Fruit fly (Drosophila melanogaster) whole organism, embryonic: Measurements from ENCODE around the gene Enoph.

Experiments
- B-H2 ChIP-seq: fragments of 200-800 bp; sonication (Bioruptor generic); optimal IDR thresholded peaks from 2 replicates; lab custom pipeline; 2018; ENCODE audit warnings: missing biosample characterization, mild to moderate bottlenecking, missing genetic modification characterization
- BtbVII ChIP-seq: fragments of 200-800 bp; sonication (Bioruptor generic); optimal IDR thresholded peaks from 3 replicates; lab custom pipeline; 2017; ENCODE audit warnings: missing biosample characterization, mild to moderate bottlenecking, missing genetic modification characterization
- CG10565 ChIP-seq: fragments of 200-800 bp; sonication (Bioruptor generic); optimal IDR thresholded peaks from 3 replicates; lab custom pipeline; 2016; ENCODE audit warnings: missing biosample characterization, mild to moderate bottlenecking, missing genetic modification characterization
- CG15601 ChIP-seq: fragments of 200-800 bp; sonication (Bioruptor generic); optimal IDR thresholded peaks from 3 replicates; lab custom pipeline; 2019; ENCODE audit warnings: missing biosample characterization, mild to moderate bottlenecking, missing genetic modification characterization, moderate library complexity
- CG17361 ChIP-seq: fragments of 200-800 bp; sonication (Bioruptor generic); IDR thresholded peaks from 3 replicates; pipeline ENCODE4 v1.3.6; 2022; ENCODE audit warnings: missing biosample characterization, missing genetic modification characterization
- CG1792 ChIP-seq: fragments of 200-800 bp; sonication (Bioruptor generic); optimal IDR thresholded peaks from 2 replicates; lab custom pipeline; 2016; ENCODE audit warnings: missing biosample characterization, missing genetic modification characterization
- CG1832 ChIP-seq: fragments of 200-800 bp; sonication (Bioruptor generic); optimal IDR thresholded peaks from 2 replicates; lab custom pipeline; 2017; ENCODE audit warnings: missing biosample characterization, mild to moderate bottlenecking, missing genetic modification characterization, inconsistent platforms
- CG2116 ChIP-seq: fragments of 200-800 bp; sonication (Bioruptor generic); optimal IDR thresholded peaks from 3 replicates; lab custom pipeline; 2018; ENCODE audit warnings: missing biosample characterization, mild to moderate bottlenecking, missing genetic modification characterization
- CG2129 ChIP-seq: fragments of 200-800 bp; sonication (Bioruptor generic); IDR thresholded peaks from 2 replicates; pipeline ENCODE4 v1.3.6; 2022; ENCODE audit warnings: missing biosample characterization, missing genetic modification characterization; ENCODE audit not compliant: partially characterized antibody
- CG34224 ChIP-seq: fragments of 200-800 bp; sonication (Bioruptor generic); IDR thresholded peaks from 3 replicates; pipeline ENCODE4 v1.3.6; 2022; ENCODE audit warnings: missing biosample characterization, missing genetic modification characterization; ENCODE audit not compliant: partially characterized antibody
- CG42726 ChIP-seq: fragments of 200-800 bp; sonication (Bioruptor generic); IDR thresholded peaks from 2 replicates; pipeline ENCODE4 v1.3.6; 2022; ENCODE audit warnings: missing biosample characterization, missing genetic modification characterization; ENCODE audit not compliant: partially characterized antibody
- CG5245 ChIP-seq: fragments of 200-800 bp; sonication (Bioruptor generic); optimal IDR thresholded peaks from 3 replicates; lab custom pipeline; 2016; ENCODE audit warnings: missing biosample characterization, missing genetic modification characterization
- CG6175 ChIP-seq: fragments of 200-800 bp; sonication (Bioruptor generic); IDR thresholded peaks from 3 replicates; pipeline ENCODE4 v1.3.6; 2022; ENCODE audit warnings: missing biosample characterization, missing genetic modification characterization
- CG7839 ChIP-seq: fragments of 200-800 bp; sonication (Bioruptor generic); optimal IDR thresholded peaks from 3 replicates; lab custom pipeline; 2018; ENCODE audit warnings: missing biosample characterization, mild to moderate bottlenecking, missing genetic modification characterization, moderate library complexity
- Dip2 ChIP-seq: fragments of 200-800 bp; sonication (Bioruptor generic); IDR thresholded peaks from 2 replicates; pipeline ENCODE4 v1.3.6; 2022; ENCODE audit warnings: missing biosample characterization, missing genetic modification characterization
- Doc2 ChIP-seq: fragments of 200-800 bp; sonication (Bioruptor generic); IDR thresholded peaks from 2 replicates; pipeline ENCODE4 v1.3.6; 2022; ENCODE audit warnings: missing biosample characterization, missing genetic modification characterization
- E2f2 ChIP-seq: fragments of 200-800 bp; sonication (Bioruptor generic); IDR thresholded peaks from 2 replicates; pipeline ENCODE4 v1.3.6; 2022; ENCODE audit warnings: missing biosample characterization, missing genetic modification characterization
- Ets65A ChIP-seq: fragments of 200-800 bp; sonication (Bioruptor generic); peaks from one replicate; lab custom pipeline; 2016; ENCODE audit warnings: missing biosample characterization, missing genetic modification characterization
- Ets97D ChIP-seq: fragments of 200-800 bp; sonication (Bioruptor generic); optimal IDR thresholded peaks from 3 replicates; lab custom pipeline; 2016; ENCODE audit warnings: missing biosample characterization, missing genetic modification characterization
- Hr3 ChIP-seq: fragments of 200-800 bp; sonication (Bioruptor generic); optimal IDR thresholded peaks from 3 replicates; lab custom pipeline; 2016; ENCODE audit warnings: missing biosample characterization, missing genetic modification characterization
- Hr39 ChIP-seq: fragments of >200 bp; optimal IDR thresholded peaks from 2 replicates; lab custom pipeline; 2017
- Hr51 ChIP-seq, 2 experiments: fragments of 200-800 bp; sonication (Bioruptor generic); optimal IDR thresholded peaks; 2 replicates in 1 of 2; 3 replicates in 1 of 2; lab custom pipeline; 2016 to 2018; ENCODE audit warnings: missing biosample characterization in 2 of 2, missing genetic modification characterization in 2 of 2, mild to moderate bottlenecking in 1 of 2, moderate library complexity in 1 of 2
- MBD-R2 ChIP-seq: fragments of 200-800 bp; sonication (Bioruptor generic); IDR thresholded peaks from 2 replicates; pipeline ENCODE4 v1.3.6; 2022; ENCODE audit warnings: missing biosample characterization, missing genetic modification characterization
- Max ChIP-seq: fragments of 200-800 bp; sonication (Bioruptor generic); optimal IDR thresholded peaks from 2 replicates; lab custom pipeline; 2016; ENCODE audit warnings: missing biosample characterization, mild to moderate bottlenecking, missing genetic modification characterization
- Mes4 ChIP-seq: fragments of 200-800 bp; sonication (Bioruptor generic); optimal IDR thresholded peaks from 2 replicates; lab custom pipeline; 2016; ENCODE audit warnings: missing biosample characterization, missing genetic modification characterization
- NK7.1 ChIP-seq: fragments of 200-800 bp; sonication (Bioruptor generic); optimal IDR thresholded peaks from 3 replicates; lab custom pipeline; 2016; ENCODE audit warnings: missing biosample characterization, missing genetic modification characterization
- Nf-YA ChIP-seq: fragments of 200-800 bp; sonication (Bioruptor generic); IDR thresholded peaks from 2 replicates; pipeline ENCODE4 v1.3.6; 2022; ENCODE audit warnings: missing biosample characterization, missing genetic modification characterization
- Optix ChIP-seq: fragments of 200-800 bp; sonication (Bioruptor generic); IDR thresholded peaks from 3 replicates; pipeline ENCODE4 v1.3.6; 2022; ENCODE audit warnings: missing biosample characterization, missing genetic modification characterization
- Poxn ChIP-seq: fragments of 200-800 bp; sonication (Bioruptor generic); IDR thresholded peaks from 2 replicates; pipeline ENCODE4 v1.3.6; 2022; ENCODE audit warnings: missing biosample characterization, missing genetic modification characterization
- Ptx1 ChIP-seq: fragments of 200-800 bp; sonication (Bioruptor generic); IDR thresholded peaks from 2 replicates; pipeline ENCODE4 v1.3.6; 2022; ENCODE audit warnings: missing biosample characterization, missing genetic modification characterization
- Rfx ChIP-seq: fragments of 200-800 bp; sonication (Bioruptor generic); IDR thresholded peaks from 2 replicates; pipeline ENCODE4 v1.3.6; 2022; ENCODE audit warnings: missing biosample characterization, missing genetic modification characterization
- Side ChIP-seq: fragments of 200-800 bp; sonication (Bioruptor generic); optimal IDR thresholded peaks from 2 replicates; lab custom pipeline; 2016; ENCODE audit warnings: missing biosample characterization, missing genetic modification characterization
- ac ChIP-seq: fragments of 200-800 bp; sonication (Bioruptor generic); optimal IDR thresholded peaks from 3 replicates; lab custom pipeline; 2017; ENCODE audit warnings: missing biosample characterization, mild to moderate bottlenecking, missing genetic modification characterization
- bsh ChIP-seq, 2 experiments: fragments of 200-800 bp; sonication (Bioruptor generic); optimal IDR thresholded peaks; 2 replicates each; lab custom pipeline; 2017 to 2018; ENCODE audit warnings: mild to moderate bottlenecking in 2 of 2, missing biosample characterization in 2 of 2, missing genetic modification characterization in 2 of 2, moderate library complexity in 1 of 2
- chinmo ChIP-seq: fragments of 200-800 bp; sonication (Bioruptor generic); IDR thresholded peaks from 4 replicates; pipeline ENCODE4 v1.3.6; 2022; ENCODE audit warnings: missing biosample characterization, missing genetic modification characterization; ENCODE audit not compliant: partially characterized antibody
- corto ChIP-seq: fragments of 200-800 bp; sonication (Bioruptor generic); optimal IDR thresholded peaks from 2 replicates; lab custom pipeline; 2016; ENCODE audit warnings: missing biosample characterization, mild to moderate bottlenecking, missing genetic modification characterization, moderate library complexity
- crc ChIP-seq: fragments of 200-800 bp; sonication (Bioruptor generic); optimal IDR thresholded peaks from 2 replicates; lab custom pipeline; 2016; ENCODE audit warnings: missing biosample characterization, missing genetic modification characterization
- cwo ChIP-seq: fragments of 200-800 bp; sonication (Bioruptor generic); optimal IDR thresholded peaks from 3 replicates; lab custom pipeline; 2017; ENCODE audit warnings: missing biosample characterization, missing genetic modification characterization, mild to moderate bottlenecking, moderate library complexity, missing genetic modification reagents
- emc ChIP-seq: fragments of 200-800 bp; sonication (Bioruptor generic); optimal IDR thresholded peaks from 2 replicates; lab custom pipeline; 2016; ENCODE audit warnings: missing biosample characterization, missing genetic modification characterization
- jumu ChIP-seq: fragments of 200-800 bp; sonication (Bioruptor generic); optimal IDR thresholded peaks from 3 replicates; lab custom pipeline; 2016; ENCODE audit warnings: missing biosample characterization, missing genetic modification characterization
- mam ChIP-seq: fragments of 200-800 bp; sonication (Bioruptor generic); optimal IDR thresholded peaks from 3 replicates; lab custom pipeline; 2016; ENCODE audit warnings: missing biosample characterization, missing genetic modification characterization
- mirr ChIP-seq: fragments of 200-800 bp; sonication (Bioruptor generic); optimal IDR thresholded peaks from 3 replicates; lab custom pipeline; 2018; ENCODE audit warnings: missing biosample characterization, mild to moderate bottlenecking, missing genetic modification characterization
- p53 ChIP-seq: fragments of 200-800 bp; sonication (Bioruptor generic); optimal IDR thresholded peaks from 2 replicates; lab custom pipeline; 2016; ENCODE audit warnings: missing biosample characterization, missing genetic modification characterization
- pan ChIP-seq, 4 experiments: fragments of >200 bp in 3 of 4; fragments of 200-800 bp in 1 of 4; sonication (Bioruptor generic) in 1 of 4; optimal IDR thresholded peaks in 3 of 4; IDR thresholded peaks in 1 of 4; 2 replicates each; pipeline versions ENCODE4 v1.3.6 to Lab custom; 2017 to 2022; ENCODE audit warnings: missing biosample characterization in 2 of 4, missing genetic modification characterization in 2 of 4, mixed read lengths in 1 of 4
- prd ChIP-seq, 3 experiments: fragments of >200 bp in 2 of 3; fragments of 200-800 bp in 1 of 3; sonication (Bioruptor generic) in 1 of 3; optimal IDR thresholded peaks in 2 of 3; IDR thresholded peaks in 1 of 3; 2 replicates in 2 of 3; 3 replicates in 1 of 3; pipeline versions ENCODE4 v1.3.6 to Lab custom; 2017 to 2022; ENCODE audit warnings: missing biosample characterization in 1 of 3, missing genetic modification characterization in 1 of 3
- repo ChIP-seq: fragments of 200-800 bp; sonication (Bioruptor generic); optimal IDR thresholded peaks from 2 replicates; lab custom pipeline; 2016; ENCODE audit warnings: missing biosample characterization, missing genetic modification characterization
- seq ChIP-seq: fragments of 200-800 bp; sonication (Bioruptor generic); IDR thresholded peaks from 2 replicates; pipeline ENCODE4 v1.3.6; 2022; ENCODE audit warnings: missing biosample characterization, missing genetic modification characterization
- sob ChIP-seq: fragments of 200-800 bp; sonication (Bioruptor generic); IDR thresholded peaks from 2 replicates; pipeline ENCODE4 v1.3.6; 2022; ENCODE audit warnings: missing biosample characterization, missing genetic modification characterization
- z ChIP-seq: fragments of 200-800 bp; sonication (Bioruptor generic); IDR thresholded peaks from 3 replicates; pipeline ENCODE4 v1.3.6; 2022; ENCODE audit warnings: missing biosample characterization, missing genetic modification characterization

The Enoph gene

dm6 chr3R:5286918-5287636 lies 30.6 kb upstream of the Enoph start (continued):
- TF ChIP-seq CG15601 (tag; lab: Kevin White, UChicago), result no peak
- TF ChIP-seq Doc2 (GFP tag; lab: Robert Waterston, UW), result no peak
- TF ChIP-seq Rfx, result no peak
- TF ChIP-seq CG42726 (GFP tag; lab: Robert Waterston, UW), result no peak
- TF ChIP-seq Ptx1 (GFP tag; lab: Robert Waterston, UW), result no peak
- peak; percentile 77; the same call in 2 of the 3 replicates for TF ChIP-seq CG6175 (GFP tag; lab: Robert Waterston, UW)
- TF ChIP-seq Hr51 (GFP tag; optimal IDR thresholded peaks at IDR 0.05; lab: Kevin White, UChicago), result no peak
- TF ChIP-seq CG5245 (GFP tag; lab: Kevin White, UChicago), result no peak
- no peak for TF ChIP-seq CG17361 (GFP tag; lab: Robert Waterston, UW)
- TF ChIP-seq corto, result no peak
- TF ChIP-seq mirr (GFP tag; lab: Kevin White, UChicago), result no peak
- TF ChIP-seq Hr39 (lab: Kevin White, UChicago), result no peak
- peak; percentile 10 for TF ChIP-seq Max
- TF ChIP-seq Side (GFP tag; lab: Kevin White, UChicago), result peak; percentile 2
- TF ChIP-seq pan (optimal IDR thresholded peaks at IDR 0.05; lab: Kevin White, UChicago), result no peak
- TF ChIP-seq pan (GFP tag; optimal IDR thresholded peaks at IDR 0.05 in 1 of 2, IDR thresholded peaks at IDR 0.05 in 1 of 2), result peak in 1 of 2 experiments; percentile 40
- no peak for TF ChIP-seq mam (GFP tag; lab: Kevin White, UChicago)
- TF ChIP-seq BtbVII (GFP tag; lab: Kevin White, UChicago), result no peak
- TF ChIP-seq Optix (GFP tag; lab: Robert Waterston, UW), result no peak
- TF ChIP-seq crc (GFP tag; lab: Kevin White, UChicago), result no peak
- no peak for TF ChIP-seq CG1832
- no peak for TF ChIP-seq Poxn (GFP tag; lab: Robert Waterston, UW)
- TF ChIP-seq CG1792 (GFP tag; lab: Kevin White, UChicago), result no peak
- TF ChIP-seq Nf-YA (GFP tag; lab: Robert Waterston, UW), result 0 out of 2 replicates have a peak, but pooled peaks have one; percentile 7
- TF ChIP-seq Hr3, result no peak
- no peak for TF ChIP-seq Dip2 (GFP tag; lab: Robert Waterston, UW)
- TF ChIP-seq repo (GFP tag; lab: Kevin White, UChicago), result no peak
- TF ChIP-seq CG2129 (GFP tag; lab: Robert Waterston, UW), result no peak
- TF ChIP-seq seq (GFP tag; lab: Robert Waterston, UW), result no peak
- no peak for TF ChIP-seq p53 (GFP tag; lab: Kevin White, UChicago)
- TF ChIP-seq sob (GFP tag; lab: Robert Waterston, UW), result 0 out of 2 replicates have a peak, but pooled peaks have one; percentile 18
- no peak for TF ChIP-seq CG2116
- TF ChIP-seq emc, result no peak
- TF ChIP-seq chinmo (GFP tag; lab: Robert Waterston, UW), result peak; percentile 84; the same call in 2 of the 4 replicates
- no peak for TF ChIP-seq MBD-R2 (GFP tag; lab: Robert Waterston, UW)
- no peak for TF ChIP-seq bsh (GFP tag; optimal IDR thresholded peaks at IDR 0.05; lab: Kevin White, UChicago)
- TF ChIP-seq z (GFP tag; lab: Robert Waterston, UW), result no peak
- peak; percentile 13; the same call in 1 of the 2 replicates for TF ChIP-seq E2f2
- TF ChIP-seq prd (optimal IDR thresholded peaks at IDR 0.05; lab: Kevin White, UChicago), result no peak
- 0 out of 3 replicates have a peak, but pooled peaks have one; percentile 4 for TF ChIP-seq prd (GFP tag; IDR thresholded peaks at IDR 0.05; lab: Robert Waterston, UW)
- no peak for TF ChIP-seq CG7839 (tag; lab: Kevin White, UChicago)
- TF ChIP-seq cwo (GFP tag; lab: Kevin White, UChicago), result peak; percentile 41
- TF ChIP-seq jumu (GFP tag; lab: Kevin White, UChicago), result no peak
- TF ChIP-seq Ets97D, result no peak
- no peak for TF ChIP-seq Mes4
- no peak for TF ChIP-seq B-H2 (GFP tag; lab: Kevin White, UChicago)
- TF ChIP-seq ac (GFP tag; lab: Kevin White, UChicago), result no peak
- no peak for TF ChIP-seq CG10565 (GFP tag; lab: Kevin White, UChicago)
- no peak for TF ChIP-seq CG34224 (GFP tag; lab: Robert Waterston, UW)
- TF ChIP-seq NK7.1 (GFP tag; lab: Kevin White, UChicago), result no peak
- TF ChIP-seq Ets65A, result peak; percentile 84
